Worm (Caenorhabditis elegans) whole organism, mixed stage, embryonic: ENCODE measurements around the gene F41E7.6.

Experiments used
- bed-3 ChIP-seq: fragments of 200-800 bp; sonication (Bioruptor generic); optimal IDR thresholded peaks from 3 replicates; lab custom pipeline; 2018; ENCODE audit warnings: mild to moderate bottlenecking, missing genetic modification characterization, moderate library complexity, missing compliant biosample characterization
- ceh-39 ChIP-seq: fragments of 150-350 bp; optimal IDR thresholded peaks from 2 replicates; lab custom pipeline; 2014; ENCODE audit warnings: missing biosample characterization, missing genetic modification characterization
- ceh-43 ChIP-seq: fragments of 200-800 bp; sonication (Bioruptor generic); optimal IDR thresholded peaks from 2 replicates; lab custom pipeline; 2018; ENCODE audit warnings: mild to moderate bottlenecking, missing genetic modification characterization, moderate library complexity, missing compliant biosample characterization
- ces-1 ChIP-seq: fragments of 150-350 bp; optimal IDR thresholded peaks from 2 replicates; lab custom pipeline; 2014; ENCODE audit warnings: missing biosample characterization, missing genetic modification reagents, missing genetic modification characterization
- cnd-1 ChIP-seq: fragments of 200-800 bp; sonication (Bioruptor generic); optimal IDR thresholded peaks from 2 replicates; lab custom pipeline; 2018; ENCODE audit warnings: mild to moderate bottlenecking, missing genetic modification characterization, missing compliant biosample characterization
- drap-1 ChIP-seq: fragments of 200-800 bp; sonication (Bioruptor generic); optimal IDR thresholded peaks from 3 replicates; lab custom pipeline; 2018; ENCODE audit warnings: mild to moderate bottlenecking, missing genetic modification characterization, missing compliant biosample characterization
- elt-1 ChIP-seq: sonication (generic microtip); optimal IDR thresholded peaks from 2 replicates; lab custom pipeline; 2017; ENCODE audit warnings: missing genetic modification characterization, mild to moderate bottlenecking, missing compliant biosample characterization, antibody characterized with exemption, moderate library complexity, borderline replicate concordance; ENCODE audit not compliant: insufficient read depth
- elt-3 ChIP-seq: fragments of 150-350 bp; optimal IDR thresholded peaks from 2 replicates; lab custom pipeline; 2014; ENCODE audit warnings: missing biosample characterization, missing genetic modification characterization
- flh-1 ChIP-seq: fragments of 200-800 bp; sonication (Bioruptor generic); optimal IDR thresholded peaks from 2 replicates; lab custom pipeline; 2018; ENCODE audit warnings: mild to moderate bottlenecking, missing genetic modification characterization, moderate library complexity, missing compliant biosample characterization
- ham-2 ChIP-seq: fragments of 200-800 bp; sonication (Bioruptor generic); optimal IDR thresholded peaks from 2 replicates; lab custom pipeline; 2018; ENCODE audit warnings: mild to moderate bottlenecking, missing genetic modification characterization, missing compliant biosample characterization
- hlh-1 ChIP-seq: fragments of 150-350 bp; optimal IDR thresholded peaks from 2 replicates; lab custom pipeline; 2014; ENCODE audit warnings: missing biosample characterization, missing genetic modification reagents, missing genetic modification characterization
- lin-13 ChIP-seq: fragments of 150-350 bp; optimal IDR thresholded peaks from 2 replicates; lab custom pipeline; 2014; ENCODE audit warnings: missing biosample characterization, missing genetic modification characterization
- lin-32 ChIP-seq: fragments of 200-800 bp; sonication (Bioruptor generic); optimal IDR thresholded peaks from 2 replicates; lab custom pipeline; 2018; ENCODE audit warnings: mild to moderate bottlenecking, missing genetic modification characterization, missing compliant biosample characterization
- lsy-2 ChIP-seq: fragments of 150-350 bp; optimal IDR thresholded peaks from 2 replicates; lab custom pipeline; 2014; ENCODE audit warnings: missing biosample characterization, missing genetic modification characterization
- mab-5 ChIP-seq: fragments of 150-350 bp; optimal IDR thresholded peaks from 2 replicates; lab custom pipeline; 2014; ENCODE audit warnings: missing biosample characterization, missing genetic modification characterization
- mep-1 ChIP-seq: fragments of 150-350 bp; optimal IDR thresholded peaks from 2 replicates; lab custom pipeline; 2017; ENCODE audit warnings: missing biosample characterization, missing genetic modification reagents, missing genetic modification characterization, inconsistent platforms
- mls-2 ChIP-seq: sonication (generic microtip); optimal IDR thresholded peaks from 2 replicates; lab custom pipeline; 2016; ENCODE audit warnings: mild to moderate bottlenecking, missing genetic modification characterization, moderate library complexity, missing compliant biosample characterization
- nhr-2 ChIP-seq: fragments of 150-350 bp; optimal IDR thresholded peaks from 2 replicates; lab custom pipeline; 2014; ENCODE audit warnings: missing biosample characterization, missing genetic modification characterization
- nhr-237 ChIP-seq: fragments of 150-350 bp; optimal IDR thresholded peaks from 2 replicates; lab custom pipeline; 2014; ENCODE audit warnings: missing biosample characterization, missing genetic modification characterization
- nhr-28 ChIP-seq: fragments of 150-350 bp; optimal IDR thresholded peaks from 2 replicates; lab custom pipeline; 2014; ENCODE audit warnings: missing biosample characterization, missing genetic modification characterization
- nhr-76 ChIP-seq: sonication (generic microtip); optimal IDR thresholded peaks from 2 replicates; lab custom pipeline; 2017; ENCODE audit warnings: missing biosample characterization, missing genetic modification characterization
- pha-4 ChIP-seq: fragments of 150-350 bp; optimal IDR thresholded peaks from 2 replicates; lab custom pipeline; 2018; ENCODE audit warnings: missing biosample characterization, missing genetic modification reagents, missing genetic modification characterization
- sem-2 ChIP-seq: fragments of 200-800 bp; sonication (Bioruptor generic); optimal IDR thresholded peaks from 2 replicates; lab custom pipeline; 2018; ENCODE audit warnings: mild to moderate bottlenecking, missing genetic modification characterization, missing compliant biosample characterization
- snpc-4 ChIP-seq: fragments of 150-350 bp; optimal IDR thresholded peaks from 2 replicates; lab custom pipeline; 2014; ENCODE audit warnings: missing biosample characterization, missing genetic modification characterization
- sptf-1 ChIP-seq: sonication (generic microtip); optimal IDR thresholded peaks from 2 replicates; lab custom pipeline; 2017; ENCODE audit warnings: mild to moderate bottlenecking, missing genetic modification characterization, moderate library complexity, missing compliant biosample characterization
- tbx-8 ChIP-seq: fragments of 200-800 bp; sonication (Bioruptor generic); optimal IDR thresholded peaks from 2 replicates; lab custom pipeline; 2018; ENCODE audit warnings: mild to moderate bottlenecking, missing genetic modification characterization, moderate library complexity, missing compliant biosample characterization
- unc-120 ChIP-seq: sonication (generic microtip); optimal IDR thresholded peaks from 2 replicates; lab custom pipeline; 2017; ENCODE audit warnings: missing genetic modification characterization, missing compliant biosample characterization; ENCODE audit not compliant: poor library complexity, severe bottlenecking
- unc-39 ChIP-seq: fragments of 150-350 bp; optimal IDR thresholded peaks from 2 replicates; lab custom pipeline; 2014; ENCODE audit warnings: missing biosample characterization, missing genetic modification characterization
- unc-62 ChIP-seq: fragments of 150-350 bp; optimal IDR thresholded peaks from 2 replicates; lab custom pipeline; 2014; ENCODE audit warnings: missing biosample characterization, missing genetic modification reagents, missing genetic modification characterization
- zip-8 ChIP-seq: fragments of 150-350 bp; optimal IDR thresholded peaks from 2 replicates; lab custom pipeline; 2014; ENCODE audit warnings: missing biosample characterization, missing genetic modification characterization
- ztf-11 ChIP-seq: fragments of 150-350 bp; optimal IDR thresholded peaks from 2 replicates; lab custom pipeline; 2014; ENCODE audit warnings: missing biosample characterization, missing genetic modification characterization

The F41E7.6 gene

DNA sequence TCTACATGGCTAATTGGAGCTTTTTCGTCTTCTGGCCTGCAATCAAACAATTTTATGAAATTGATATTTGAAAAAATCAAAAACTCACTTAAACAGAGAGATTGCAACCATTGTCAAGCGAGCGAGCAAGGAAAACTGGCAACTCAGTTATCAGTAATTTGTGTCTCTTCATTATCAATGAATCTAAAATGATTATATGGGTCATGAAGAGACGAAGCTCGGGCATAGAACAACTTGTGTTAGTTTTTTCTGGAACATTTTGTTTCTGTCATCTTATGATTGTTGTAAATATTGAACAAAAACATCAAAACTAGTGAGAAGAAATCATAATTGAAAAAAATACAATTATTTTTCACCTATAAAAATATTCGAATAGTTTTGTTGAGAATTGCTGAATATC, 30.7 kb upstream of the F41E7.6 start, which contains the start of gene R07E3.1:
R07E3.1 (minus strand) TSS at position 176 of the 400 bp plus-strand sequence.
- TF ChIP-seq nhr-2 (tag; lab: Kevin White, UChicago) (no peak), ceh-39 (tag; lab: Kevin White, UChicago) (no peak), flh-1 (GFP tag; lab: Kevin White, UChicago) (no peak), zip-8 (tag; lab: Kevin White, UChicago) (no peak), cnd-1 (tag; lab: Kevin White, UChicago) (no peak), snpc-4 (tag; lab: Kevin White, UChicago) (no peak), lsy-2 (tag; lab: Kevin White, UChicago) (no peak), ceh-43 (GFP tag; lab: Kevin White, UChicago) (no peak), mep-1 (tag; lab: Kevin White, UChicago) (no peak), bed-3 (GFP tag; lab: Kevin White, UChicago) (no peak), mls-2 (tag; lab: Kevin White, UChicago) (no peak), ham-2 (GFP tag; lab: Kevin White, UChicago) (no peak), unc-120 (tag; lab: Kevin White, UChicago) (no peak), nhr-237 (tag; lab: Kevin White, UChicago) (no peak), elt-3 (tag; lab: Kevin White, UChicago) (no peak), mab-5 (no peak), nhr-76 (no peak)

DNA sequence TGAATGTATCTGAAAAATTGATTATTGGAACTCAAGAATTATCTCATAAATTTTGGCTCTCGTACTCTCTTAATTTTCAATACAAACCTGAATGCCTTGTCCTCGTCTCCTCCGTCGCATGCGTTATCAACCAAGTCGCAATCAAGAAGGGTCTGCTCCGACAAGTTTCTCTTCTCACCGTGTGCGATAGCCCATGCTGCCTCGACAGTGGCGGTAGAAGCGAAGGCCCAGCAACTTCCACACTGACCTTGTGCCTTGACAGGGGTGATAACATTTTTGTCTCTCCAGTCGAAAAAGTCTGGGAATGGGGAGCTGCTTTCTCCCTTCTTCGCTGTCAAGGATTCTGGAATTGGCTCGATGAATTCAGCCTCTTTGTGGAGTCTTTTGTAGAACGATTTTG, 29.8 kb upstream of the F41E7.6 start:
- TF ChIP-seq zip-8 (tag; lab: Kevin White, UChicago) (no peak), lin-13 (no peak), pha-4 (tag; lab: Kevin White, UChicago) (no peak), elt-1 (tag; lab: Kevin White, UChicago) (no peak), sem-2 (no peak), ztf-11 (tag; lab: Kevin White, UChicago) (no peak), nhr-2 (tag; lab: Kevin White, UChicago) (no peak), lin-32 (GFP tag; lab: Kevin White, UChicago) (no peak), nhr-76 (no peak), lsy-2 (tag; lab: Kevin White, UChicago) (no peak), drap-1 (no peak), elt-3 (tag; lab: Kevin White, UChicago) (no peak), sptf-1 (tag; lab: Kevin White, UChicago) (no peak), ceh-39 (tag; lab: Kevin White, UChicago) (no peak), hlh-1 (tag; lab: Kevin White, UChicago) (no peak), nhr-28 (tag; lab: Kevin White, UChicago) (no peak)

DNA sequence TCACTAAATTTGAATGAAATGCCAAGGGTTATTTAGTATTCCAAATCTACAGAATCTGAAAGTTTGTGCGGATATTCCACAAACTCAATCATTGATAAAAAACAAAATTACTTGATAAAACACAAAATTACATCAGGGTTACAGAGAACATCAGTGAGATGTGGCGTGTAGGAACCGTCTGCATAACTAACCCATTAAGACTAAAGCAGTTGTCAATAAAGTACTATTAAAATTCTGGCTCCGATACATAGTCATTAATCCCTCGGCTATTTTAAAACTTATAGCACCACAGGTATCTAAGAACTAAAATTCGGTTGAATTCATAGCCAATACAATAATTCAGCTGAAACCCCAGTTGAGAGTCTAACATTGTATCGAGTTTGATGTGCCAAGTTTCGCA, 28.5 kb upstream of the F41E7.6 start:
- no peak for TF ChIP-seq hlh-1 (tag; lab: Kevin White, UChicago)
- no peak for TF ChIP-seq unc-62 (GFP tag; lab: Kevin White, UChicago)
- TF ChIP-seq pha-4 (tag; lab: Kevin White, UChicago) = no peak

DNA sequence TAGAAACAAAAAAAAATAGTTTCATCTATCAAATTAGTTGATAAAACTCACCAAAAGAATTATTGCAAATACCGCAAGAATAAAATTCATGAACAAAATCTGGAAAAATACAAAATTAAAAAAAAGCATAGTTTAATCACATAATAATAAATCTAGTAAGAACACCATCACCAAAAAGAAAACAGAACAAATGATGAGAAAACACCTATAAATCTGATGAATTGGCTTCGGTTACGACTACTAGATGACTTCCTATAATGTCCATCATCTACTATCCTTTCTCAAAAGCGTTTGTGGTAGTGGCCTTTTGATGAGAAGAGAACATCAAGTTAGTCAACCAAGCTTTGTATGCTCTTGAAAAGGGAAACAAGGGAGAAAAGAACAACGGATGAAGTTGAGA, 27.8 kb upstream of the F41E7.6 start, which contains the start of gene cut-5:
cut-5 (minus strand) TSS at position 101 of the 400 bp plus-strand sequence.
- no peak for TF ChIP-seq pha-4 (tag; lab: Kevin White, UChicago)
- TF ChIP-seq nhr-76 = no peak
- no peak for TF ChIP-seq sem-2
- TF ChIP-seq elt-3 (tag; lab: Kevin White, UChicago) = no peak

DNA sequence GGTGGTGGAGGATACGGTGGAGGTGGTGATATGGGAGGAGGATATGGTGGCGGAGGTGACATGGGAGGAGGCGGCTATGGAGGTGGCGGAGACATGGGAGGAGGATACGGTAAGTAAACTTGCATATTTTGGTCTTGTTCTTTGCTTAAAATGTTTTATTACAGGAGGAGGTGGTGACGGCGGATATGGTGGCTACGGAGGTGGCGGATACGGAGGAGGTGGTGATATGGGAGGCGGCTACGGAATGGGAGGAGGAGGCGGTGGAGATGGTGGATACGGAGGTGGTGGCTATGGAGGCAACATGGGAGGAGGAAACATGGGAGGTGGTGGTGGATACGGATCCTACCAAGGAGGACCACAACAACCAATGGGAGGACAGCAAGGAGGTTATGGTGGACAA, 26.3 kb upstream of the F41E7.6 start:
- peak; percentile 62 for TF ChIP-seq sptf-1 (tag; lab: Kevin White, UChicago)
- no peak for TF ChIP-seq nhr-28 (tag; lab: Kevin White, UChicago)

DNA sequence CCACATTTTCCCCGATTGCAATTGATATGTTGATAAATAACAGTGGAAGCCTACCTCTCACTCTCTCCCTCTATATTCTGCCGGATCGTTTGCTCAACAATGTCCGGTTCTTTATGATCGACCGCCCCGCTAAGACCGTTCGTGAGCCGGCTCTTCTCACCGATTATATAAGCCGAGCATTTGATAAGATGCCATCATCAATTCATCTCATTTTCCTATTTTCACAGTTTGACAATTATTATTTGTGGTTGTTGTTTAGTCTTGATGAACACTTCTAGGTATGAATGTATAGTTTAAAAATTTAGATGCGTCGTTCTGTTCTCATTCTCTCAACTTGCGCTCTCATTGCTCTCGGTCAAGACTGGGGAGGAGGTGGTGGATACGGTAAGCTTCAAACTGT, 25.9 kb upstream of the F41E7.6 start, which contains the start of gene idpa-3:
idpa-3 (plus strand) TSS at position 301 of the 400 bp plus-strand sequence.
- TF ChIP-seq sptf-1 (tag; lab: Kevin White, UChicago) (no peak), tbx-8 (GFP tag; lab: Kevin White, UChicago) (no peak), nhr-76 (no peak), drap-1 (no peak), nhr-237 (tag; lab: Kevin White, UChicago) (no peak), unc-39 (tag; lab: Kevin White, UChicago) (no peak), cnd-1 (tag; lab: Kevin White, UChicago) (no peak), ces-1 (GFP tag; lab: Kevin White, UChicago) (no peak), flh-1 (GFP tag; lab: Kevin White, UChicago) (no peak), elt-3 (tag; lab: Kevin White, UChicago) (no peak), mab-5 (no peak)
